Worm (Caenorhabditis elegans) whole organism, L3 larva: ENCODE results near the gene nhr-149.

Experiments
- aly-2 ChIP-seq: fragments of 150-350 bp; optimal IDR thresholded peaks from 2 replicates; lab custom pipeline; 2014; ENCODE audit warnings: missing biosample characterization, missing genetic modification characterization
- ama-1 ChIP-seq: fragments of 150-350 bp; optimal IDR thresholded peaks from 2 replicates; lab custom pipeline; 2018
- daf-12 ChIP-seq: fragments of 150-350 bp; optimal IDR thresholded peaks from 2 replicates; lab custom pipeline; 2014; ENCODE audit warnings: missing biosample characterization, missing genetic modification reagents, missing genetic modification characterization
- hmg-11 ChIP-seq: sonication (generic microtip); optimal IDR thresholded peaks from 2 replicates; lab custom pipeline; 2016; ENCODE audit warnings: missing genetic modification characterization, missing compliant biosample characterization
- nhr-28 ChIP-seq: fragments of 150-350 bp; optimal IDR thresholded peaks from 2 replicates; lab custom pipeline; 2014; ENCODE audit warnings: missing biosample characterization, missing genetic modification characterization
- unc-39 ChIP-seq: sonication (generic microtip); optimal IDR thresholded peaks from 4 replicates; lab custom pipeline; 2017; ENCODE audit warnings: missing biosample characterization, missing genetic modification characterization
- unc-62 ChIP-seq: fragments of 150-350 bp; sonication (generic microtip); optimal IDR thresholded peaks from 4 replicates; lab custom pipeline; 2014; ENCODE audit warnings: missing biosample characterization, missing genetic modification reagents, missing genetic modification characterization
- ztf-4 ChIP-seq: fragments of 150-350 bp; optimal IDR thresholded peaks from 2 replicates; lab custom pipeline; 2014; ENCODE audit warnings: missing biosample characterization, missing genetic modification characterization

- TF ChIP-seq aly-2 (tag; lab: Kevin White, UChicago) (no peak), hmg-11 (tag; lab: Kevin White, UChicago) (no peak), nhr-28 (tag; lab: Kevin White, UChicago) (no peak), ztf-4 (tag; lab: Kevin White, UChicago) (no peak), ama-1 (lab: Kevin White, UChicago) (no peak), unc-39 (tag; lab: Kevin White, UChicago) (no peak), unc-62 (GFP tag; lab: Kevin White, UChicago) (no peak), daf-12 (tag; lab: Kevin White, UChicago) (no peak)
Observed at ce11 chrV:7298463-7298862, 51.0 kb downstream of the nhr-149 start, which contains the start of gene F07G11.3.
